Worm (Caenorhabditis elegans) whole organism, young adult: ENCODE data around the gene R12B2.6.

Source experiments
- B0035.1 ChIP-seq: sonication (generic microtip); optimal IDR thresholded peaks from 2 replicates; lab custom pipeline; 2016; ENCODE audit warnings: missing genetic modification characterization, mild to moderate bottlenecking, missing compliant biosample characterization, missing genotype, missing genetic modification reagents
- B0261.1 ChIP-seq: sonication (generic microtip); optimal IDR thresholded peaks from 2 replicates; lab custom pipeline; 2016; ENCODE audit warnings: mild to moderate bottlenecking, missing genetic modification characterization, moderate library complexity, missing compliant biosample characterization
- C06A6.2 ChIP-seq: fragments of 200-800 bp; sonication (Bioruptor generic); conservative IDR thresholded peaks from 2 replicates; pipeline ENCODE4 v1.3.6; 2022; ENCODE audit warnings: missing genetic modification characterization, missing compliant biosample characterization
- D2030.7 ChIP-seq: fragments of 200-800 bp; sonication (Bioruptor generic); IDR thresholded peaks from 2 replicates; pipeline ENCODE4 v1.3.6; 2022; ENCODE audit warnings: missing genetic modification reagents, missing genetic modification characterization, missing compliant biosample characterization
- F37B4.10 ChIP-seq: fragments of 200-800 bp; sonication (Bioruptor generic); IDR thresholded peaks from 2 replicates; pipeline ENCODE4 v1.3.6; 2022; ENCODE audit warnings: missing genetic modification characterization, missing compliant biosample characterization
- F49E8.2 ChIP-seq: sonication (generic microtip); optimal IDR thresholded peaks from 3 replicates; lab custom pipeline; 2017; ENCODE audit warnings: missing genetic modification characterization, mild to moderate bottlenecking, missing compliant biosample characterization, antibody characterized with exemption, moderate library complexity; ENCODE audit not compliant: insufficient read depth
- Y53G8AR.9 ChIP-seq: fragments of 200-800 bp; sonication (Bioruptor generic); conservative IDR thresholded peaks from 2 replicates; pipeline ENCODE4 v1.3.6; 2022; ENCODE audit warnings: missing genetic modification reagents, missing genetic modification characterization, missing compliant biosample characterization
- ZK185.1 ChIP-seq: sonication (generic microtip); optimal IDR thresholded peaks from 2 replicates; lab custom pipeline; 2016; ENCODE audit warnings: mild to moderate bottlenecking, missing genetic modification characterization, missing compliant biosample characterization; ENCODE audit not compliant: poor library complexity, severe bottlenecking
- ama-1 ChIP-seq, 3 experiments: fragments of 150-350 bp in 1 of 3; sonication (generic microtip) in 2 of 3; optimal IDR thresholded peaks; 2 replicates each; lab custom pipeline; 2014 to 2018; ENCODE audit warnings: missing biosample characterization in 2 of 3, missing genetic modification characterization in 2 of 3, missing genetic modification reagents in 2 of 3
- aptf-2 ChIP-seq: fragments of 200-800 bp; sonication (Bioruptor generic); conservative IDR thresholded peaks from 2 replicates; pipeline ENCODE4 v1.3.6; 2022; ENCODE audit warnings: missing genetic modification reagents, missing genetic modification characterization, missing compliant biosample characterization
- aptf-3 ChIP-seq: fragments of 200-800 bp; sonication (Bioruptor generic); IDR thresholded peaks from 2 replicates; pipeline ENCODE4 v1.3.6; 2022; ENCODE audit warnings: missing genetic modification characterization, missing compliant biosample characterization
- cebp-1 ChIP-seq, 2 experiments: fragments of 200-800 bp in 1 of 2; sonication (Bioruptor generic) in 1 of 2; sonication (generic microtip) in 1 of 2; IDR thresholded peaks in 1 of 2; optimal IDR thresholded peaks in 1 of 2; 2 replicates each; pipeline versions ENCODE4 v1.3.6 to Lab custom; 2017 to 2022; ENCODE audit warnings: missing compliant biosample characterization in 2 of 2, missing genetic modification characterization in 2 of 2, mild to moderate bottlenecking in 1 of 2, missing genetic modification reagents in 1 of 2, moderate library complexity in 1 of 2
- ceh-100 ChIP-seq: fragments of 200-800 bp; sonication (Bioruptor generic); IDR thresholded peaks from 2 replicates; pipeline ENCODE4 v1.3.6; 2022; ENCODE audit warnings: missing genetic modification reagents, missing genetic modification characterization, missing compliant biosample characterization
- dox-1 ChIP-seq: fragments of 200-800 bp; sonication (Bioruptor generic); IDR thresholded peaks from 2 replicates; pipeline ENCODE4 v1.3.6; 2022; ENCODE audit warnings: missing genetic modification reagents, missing genetic modification characterization, missing compliant biosample characterization
- egl-44 ChIP-seq: fragments of 200-800 bp; sonication (Bioruptor generic); IDR thresholded peaks from 2 replicates; pipeline ENCODE4 v1.3.6; 2022; ENCODE audit warnings: missing genetic modification reagents, missing genetic modification characterization, missing compliant biosample characterization
- hlh-12 ChIP-seq: sonication (generic microtip); optimal IDR thresholded peaks from 2 replicates; lab custom pipeline; 2016; ENCODE audit warnings: missing genetic modification characterization, missing compliant biosample characterization
- hmg-1.2 ChIP-seq: fragments of 200-800 bp; sonication (Bioruptor generic); IDR thresholded peaks from 2 replicates; pipeline ENCODE4 v1.3.6; 2022; ENCODE audit warnings: missing genetic modification reagents, missing genetic modification characterization, missing compliant biosample characterization
- let-526 ChIP-seq: fragments of 200-800 bp; sonication (Bioruptor generic); IDR thresholded peaks from 2 replicates; pipeline ENCODE4 v1.3.6; 2022; ENCODE audit warnings: missing genetic modification reagents, missing genetic modification characterization, missing compliant biosample characterization
- lin-35 ChIP-seq, 3 experiments: fragments of 150-350 bp in 2 of 3; sonication (generic microtip) in 1 of 3; optimal IDR thresholded peaks; 2 replicates each; lab custom pipeline; 2014 to 2018; ENCODE audit warnings: missing biosample characterization in 3 of 3, missing genetic modification characterization in 3 of 3, missing genetic modification reagents in 3 of 3
- lin-54 ChIP-seq: fragments of 200-800 bp; sonication (Bioruptor generic); optimal IDR thresholded peaks from 2 replicates; lab custom pipeline; 2018; ENCODE audit warnings: mild to moderate bottlenecking, missing genetic modification characterization, missing compliant biosample characterization
- madf-3 ChIP-seq: fragments of 200-800 bp; sonication (Bioruptor generic); IDR thresholded peaks from 2 replicates; pipeline ENCODE4 v1.3.6; 2022; ENCODE audit warnings: missing genetic modification reagents, missing genetic modification characterization, missing compliant biosample characterization
- mcd-1 ChIP-seq: fragments of 200-800 bp; sonication (Bioruptor generic); IDR thresholded peaks from 2 replicates; pipeline ENCODE4 v1.3.6; 2022; ENCODE audit warnings: missing genetic modification reagents, missing genetic modification characterization, missing compliant biosample characterization
- nfya-1 ChIP-seq: sonication (generic microtip); optimal IDR thresholded peaks from 2 replicates; lab custom pipeline; 2017; ENCODE audit warnings: antibody characterized with exemption, missing compliant biosample characterization, missing genetic modification characterization, borderline replicate concordance; ENCODE audit not compliant: insufficient read depth
- nhr-80 ChIP-seq: sonication (generic microtip); optimal IDR thresholded peaks from 2 replicates; lab custom pipeline; 2016; ENCODE audit warnings: missing genetic modification characterization, missing compliant biosample characterization
- sea-2 ChIP-seq: fragments of 200-800 bp; sonication (Bioruptor generic); IDR thresholded peaks from 2 replicates; pipeline ENCODE4 v1.3.6; 2022; ENCODE audit warnings: missing genetic modification characterization, missing compliant biosample characterization
- snpc-3.4 ChIP-seq: sonication (generic microtip); optimal IDR thresholded peaks from 2 replicates; lab custom pipeline; 2017; ENCODE audit warnings: missing genetic modification characterization, mild to moderate bottlenecking, missing compliant biosample characterization, antibody characterized with exemption, moderate library complexity, missing genotype, missing genetic modification reagents
- tbp1 ChIP-seq: fragments of 200-800 bp; sonication (Bioruptor generic); optimal IDR thresholded peaks from 2 replicates; lab custom pipeline; 2018; ENCODE audit warnings: mild to moderate bottlenecking, missing genetic modification characterization, missing compliant biosample characterization
- unc-130 ChIP-seq: sonication (generic microtip); optimal IDR thresholded peaks from 2 replicates; lab custom pipeline; 2016; ENCODE audit warnings: missing genetic modification reagents, missing genetic modification characterization, missing compliant biosample characterization
- xnd-1 ChIP-seq: sonication (generic microtip); optimal IDR thresholded peaks from 2 replicates; lab custom pipeline; 2016; ENCODE audit warnings: missing genotype, missing genetic modification reagents, missing genetic modification characterization, missing compliant biosample characterization
- zfh-2 ChIP-seq: fragments of 200-800 bp; sonication (Bioruptor generic); conservative IDR thresholded peaks from 2 replicates; pipeline ENCODE4 v1.3.6; 2022; ENCODE audit warnings: missing genetic modification reagents, missing genetic modification characterization, missing compliant biosample characterization
- ztf-26 ChIP-seq: sonication (generic microtip); optimal IDR thresholded peaks from 2 replicates; lab custom pipeline; 2017; ENCODE audit warnings: missing genetic modification characterization, missing compliant biosample characterization

The R12B2.6 gene

DNA sequence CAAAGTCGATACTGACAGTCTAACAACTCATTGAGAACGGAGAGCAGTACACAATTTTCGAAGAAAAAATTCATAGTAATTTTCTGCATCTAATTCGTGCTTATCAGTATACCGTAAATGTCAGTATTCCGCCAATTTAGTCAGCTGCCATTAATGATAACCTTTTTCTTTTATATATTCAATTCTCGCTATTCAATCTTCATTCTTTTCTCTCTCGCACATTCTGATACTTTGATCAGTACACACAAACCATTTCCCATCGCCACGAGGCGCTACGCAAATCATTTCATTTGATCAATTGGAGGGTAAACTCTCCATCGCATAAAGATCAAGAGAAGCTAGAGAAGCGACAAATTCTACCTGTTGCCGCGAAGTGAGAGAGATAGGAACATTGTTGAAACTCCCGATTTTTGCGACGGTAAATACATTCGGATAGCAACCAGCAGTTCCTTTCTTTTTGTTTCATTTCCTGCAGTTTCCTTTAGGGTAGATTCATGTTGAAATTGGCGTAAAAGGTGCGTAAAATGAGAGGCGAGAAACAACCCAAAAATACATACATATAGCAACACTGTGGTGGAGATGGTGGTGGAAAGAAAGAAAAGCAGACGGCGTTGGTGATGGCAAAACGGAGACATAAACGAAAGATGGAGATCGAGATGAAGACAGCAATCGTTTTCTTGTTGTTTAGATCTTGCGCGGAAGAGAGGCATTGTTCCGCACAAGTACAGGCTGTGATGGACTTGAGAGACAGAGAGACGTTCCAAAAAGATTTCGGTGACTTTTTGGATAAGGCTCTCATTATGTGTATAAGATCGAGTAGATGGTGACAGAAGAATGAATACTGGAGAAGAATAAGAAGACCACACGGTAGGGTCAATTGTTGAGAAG is 4.5 kb upstream of the R12B2.6 start (continued):
- TF ChIP-seq madf-3 (GFP tag; lab: Robert Waterston, UW), result no peak
- peak; percentile 77 for TF ChIP-seq ama-1 (optimal IDR thresholded peaks at IDR 0.05; lab: Kevin White, UChicago)
- no peak for TF ChIP-seq ama-1 (GFP tag; optimal IDR thresholded peaks at IDR 0.05; lab: Kevin White, UChicago)
- no peak for TF ChIP-seq B0035.1 (tag; lab: Kevin White, UChicago)
- peak; percentile 9 for TF ChIP-seq lin-54 (GFP tag; lab: Kevin White, UChicago)
- no peak for TF ChIP-seq F49E8.2 (tag; lab: Kevin White, UChicago)
- no peak; the same call in 1 of the 2 replicates for TF ChIP-seq dox-1 (GFP tag; lab: Robert Waterston, UW)
- no peak for TF ChIP-seq sea-2 (GFP tag; lab: Robert Waterston, UW)
- no peak for TF ChIP-seq xnd-1
- TF ChIP-seq, all 124 proteins: peak for 16

DNA sequence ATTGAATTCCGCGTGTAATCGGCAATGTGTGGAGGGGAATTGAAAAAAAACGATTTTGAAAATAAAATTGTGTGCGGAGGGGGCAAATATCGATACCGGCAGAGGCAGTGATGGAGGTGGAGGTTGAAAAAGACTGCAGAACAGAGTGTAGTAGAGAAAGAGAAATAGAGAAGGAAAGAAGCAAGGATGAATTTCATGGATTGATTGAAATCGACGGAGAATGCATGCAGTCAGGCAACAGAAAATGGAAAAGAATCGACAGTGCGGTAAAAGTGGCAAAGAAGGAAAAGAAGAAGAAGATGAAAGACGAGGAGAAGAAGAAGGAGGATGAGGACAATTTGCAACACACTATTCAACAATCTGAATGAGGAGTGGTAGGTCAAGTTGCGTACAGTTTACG is 2.9 kb upstream of the R12B2.6 start, which contains the start of gene W04D12.1:
Gene W04D12.1 (plus strand): TSS at position 111 of the 400 bp plus-strand sequence.
- TF ChIP-seq egl-44 (GFP tag; lab: Robert Waterston, UW), result no peak
- no peak for TF ChIP-seq mcd-1 (GFP tag; lab: Robert Waterston, UW)
- peak; percentile 58; the same call in 1 of the 2 replicates for TF ChIP-seq hmg-1.2 (GFP tag; lab: Robert Waterston, UW)
- no peak for TF ChIP-seq D2030.7
- no peak for TF ChIP-seq ceh-100 (GFP tag; lab: Robert Waterston, UW)

DNA sequence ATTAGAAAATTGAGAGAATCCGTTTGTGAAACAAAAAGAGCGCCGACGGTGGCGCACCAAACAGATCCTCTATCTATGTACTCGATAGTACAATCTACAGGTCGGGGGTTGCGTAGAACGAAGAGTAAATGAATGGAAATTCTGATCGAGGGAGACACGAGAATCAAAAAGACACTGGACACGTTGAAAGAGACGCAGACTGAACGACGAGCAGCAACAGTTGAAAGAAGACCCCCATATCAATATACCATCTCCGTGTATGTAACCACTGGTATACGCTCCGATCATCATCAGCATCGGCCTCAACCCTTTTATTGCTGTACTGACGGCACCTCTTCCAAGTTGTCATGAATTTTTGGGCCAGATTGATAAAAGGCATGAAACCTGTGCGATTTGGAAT is 2.3 kb upstream of the R12B2.6 start:
- no peak for TF ChIP-seq hlh-12 (tag; lab: Kevin White, UChicago)
- TF ChIP-seq snpc-3.4 (tag; lab: Kevin White, UChicago), result no peak
- no peak for TF ChIP-seq nfya-1 (tag; lab: Kevin White, UChicago)
- no peak for TF ChIP-seq lin-35 (GFP tag; optimal IDR thresholded peaks at IDR 0.05; lab: Kevin White, UChicago)
- peak; percentile 28; the same call in 1 of the 2 replicates for TF ChIP-seq hmg-1.2 (GFP tag; lab: Robert Waterston, UW)
- 0 out of 2 replicates have a peak, but pooled peaks have one; percentile 6 for TF ChIP-seq let-526 (GFP tag; lab: Robert Waterston, UW)
- TF ChIP-seq Y53G8AR.9, result no peak
- 0 out of 2 replicates have a peak, but pooled peaks have one; percentile 28 for TF ChIP-seq F37B4.10 (GFP tag; lab: Robert Waterston, UW)
- no peak for TF ChIP-seq unc-130 (GFP tag; lab: Kevin White, UChicago)
- TF ChIP-seq B0261.1, result no peak
- no peak for TF ChIP-seq C06A6.2 (GFP tag; lab: Robert Waterston, UW)
- TF ChIP-seq aptf-2 (GFP tag; lab: Robert Waterston, UW), result no peak

DNA sequence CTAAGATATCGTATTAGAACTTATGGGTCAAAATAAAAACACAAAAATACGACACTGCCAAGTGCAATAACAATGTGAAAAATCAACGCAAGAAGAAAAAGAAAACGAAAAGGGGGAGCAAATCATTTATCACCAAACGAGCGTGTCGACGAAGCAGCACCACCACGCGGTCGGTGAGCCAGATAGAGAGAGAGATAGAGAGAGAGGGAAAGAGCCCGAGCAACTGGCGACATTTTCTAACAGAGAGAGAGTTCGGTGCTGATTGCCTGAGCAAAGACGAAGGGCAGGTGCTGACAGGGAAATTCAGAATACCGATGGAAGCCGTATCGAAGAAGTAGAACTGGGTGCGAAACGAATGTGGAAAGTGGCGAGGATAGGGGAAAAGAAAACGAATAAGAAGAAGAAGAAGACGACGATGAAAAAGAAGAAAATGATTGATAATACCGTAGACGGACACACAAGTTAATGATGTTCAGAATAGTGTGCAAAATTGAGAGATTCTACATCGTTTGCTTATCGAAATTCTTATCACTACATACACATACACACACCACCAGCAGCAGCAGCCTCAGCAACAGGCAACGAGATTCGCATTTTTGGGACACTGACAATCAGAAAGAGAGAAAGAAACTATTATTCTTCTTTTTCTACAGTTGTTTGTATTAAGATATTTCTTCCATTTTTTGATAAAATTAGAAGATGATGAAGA is 1.4 kb upstream of the R12B2.6 start:
- TF ChIP-seq tbp1 (GFP tag; lab: Kevin White, UChicago) (no peak), lin-54 (GFP tag; lab: Kevin White, UChicago) (peak; percentile 8), dox-1 (GFP tag; lab: Robert Waterston, UW) (0 out of 2 replicates have a peak, but pooled peaks have one; percentile 17), aptf-3 (GFP tag; lab: Robert Waterston, UW) (no peak), zfh-2 (GFP tag; lab: Robert Waterston, UW) (peak; percentile 69), ZK185.1 (tag; lab: Kevin White, UChicago) (peak; percentile 36), nhr-80 (tag; lab: Kevin White, UChicago) (peak; percentile 87), cebp-1 (GFP tag; IDR thresholded peaks at IDR 0.05; lab: Robert Waterston, UW) (no peak), cebp-1 (tag; optimal IDR thresholded peaks at IDR 0.05; lab: Kevin White, UChicago) (peak; percentile 24), ztf-26 (tag; lab: Kevin White, UChicago) (peak; percentile 35)
